Fruit fly (Drosophila melanogaster) whole organism, embryonic: ENCODE measurements around the gene ppk15.

Experiments
- CG10209 ChIP-seq: fragments of 200-800 bp; sonication (Bioruptor generic); optimal IDR thresholded peaks from 3 replicates; lab custom pipeline; 2017; ENCODE audit warnings: missing biosample characterization, mild to moderate bottlenecking, missing genetic modification characterization, missing genetic modification reagents
- CG10321 ChIP-seq: fragments of 200-800 bp; sonication (Bioruptor generic); IDR thresholded peaks from 2 replicates; pipeline ENCODE4 v1.3.6; 2022; ENCODE audit warnings: missing biosample characterization, missing genetic modification characterization
- CG12659 ChIP-seq: fragments of 200-800 bp; sonication (Bioruptor generic); optimal IDR thresholded peaks from 3 replicates; lab custom pipeline; 2017; ENCODE audit warnings: mild to moderate bottlenecking, missing biosample characterization, missing genetic modification reagents, missing genetic modification characterization
- CG13775 ChIP-seq: fragments of 200-800 bp; sonication (Bioruptor generic); optimal IDR thresholded peaks from 3 replicates; lab custom pipeline; 2017; ENCODE audit warnings: missing biosample characterization, mild to moderate bottlenecking, missing genetic modification characterization
- CG14050 ChIP-seq: fragments of 200-800 bp; sonication (Bioruptor generic); IDR thresholded peaks from 3 replicates; pipeline ENCODE4 v1.3.6; 2022; ENCODE audit warnings: missing biosample characterization, missing genetic modification characterization
- CG14860 ChIP-seq: fragments of 200-800 bp; sonication (Bioruptor generic); IDR thresholded peaks from 3 replicates; pipeline ENCODE4 v1.3.6; 2022; ENCODE audit warnings: missing biosample characterization, missing genetic modification characterization; ENCODE audit not compliant: partially characterized antibody
- CG16863 ChIP-seq: fragments of 200-800 bp; sonication (Bioruptor generic); optimal IDR thresholded peaks from 3 replicates; lab custom pipeline; 2016; ENCODE audit warnings: missing biosample characterization, missing genetic modification characterization
- CG1792 ChIP-seq: fragments of 200-800 bp; sonication (Bioruptor generic); optimal IDR thresholded peaks from 2 replicates; lab custom pipeline; 2016; ENCODE audit warnings: missing biosample characterization, missing genetic modification characterization
- CG1832 ChIP-seq: fragments of 200-800 bp; sonication (Bioruptor generic); optimal IDR thresholded peaks from 2 replicates; lab custom pipeline; 2017; ENCODE audit warnings: missing biosample characterization, mild to moderate bottlenecking, missing genetic modification characterization, inconsistent platforms
- CG30403 ChIP-seq: fragments of 200-800 bp; sonication (Bioruptor generic); optimal IDR thresholded peaks from 3 replicates; lab custom pipeline; 2016; ENCODE audit warnings: missing biosample characterization, missing genetic modification characterization
- CG31224 ChIP-seq: fragments of 200-800 bp; sonication (Bioruptor generic); IDR thresholded peaks from 2 replicates; pipeline ENCODE4 v1.3.6; 2022; ENCODE audit warnings: missing biosample characterization, missing genetic modification characterization
- CG3163 ChIP-seq: fragments of 200-800 bp; sonication (Bioruptor generic); optimal IDR thresholded peaks from 3 replicates; lab custom pipeline; 2016; ENCODE audit warnings: missing biosample characterization, missing genetic modification characterization
- CG4282 ChIP-seq: fragments of 200-800 bp; sonication (Bioruptor generic); optimal IDR thresholded peaks from 2 replicates; lab custom pipeline; 2016; ENCODE audit warnings: missing biosample characterization, missing genetic modification characterization
- CG4424 ChIP-seq: fragments of 200-800 bp; sonication (Bioruptor generic); optimal IDR thresholded peaks from 3 replicates; lab custom pipeline; 2016; ENCODE audit warnings: missing biosample characterization, missing genetic modification characterization
- CG6791 ChIP-seq: fragments of 200-800 bp; sonication (Bioruptor generic); IDR thresholded peaks from 3 replicates; pipeline ENCODE4 v1.3.6; 2022; ENCODE audit warnings: missing biosample characterization, missing genetic modification characterization; ENCODE audit not compliant: partially characterized antibody
- CG7271 ChIP-seq: fragments of 200-800 bp; sonication (Bioruptor generic); optimal IDR thresholded peaks from 2 replicates; lab custom pipeline; 2018; ENCODE audit warnings: missing biosample characterization, mild to moderate bottlenecking, missing genetic modification characterization, moderate library complexity
- CG9609 ChIP-seq: fragments of 200-800 bp; sonication (Bioruptor generic); optimal IDR thresholded peaks from 3 replicates; lab custom pipeline; 2016; ENCODE audit warnings: missing biosample characterization, missing genetic modification characterization
- CTCF ChIP-seq: fragments of 200-800 bp; sonication (Bioruptor generic); optimal IDR thresholded peaks from 2 replicates; lab custom pipeline; 2017; ENCODE audit warnings: missing biosample characterization, mild to moderate bottlenecking, missing genetic modification characterization, moderate library complexity
- Chrac-16 ChIP-seq: fragments of 200-800 bp; sonication (Bioruptor generic); optimal IDR thresholded peaks from 3 replicates; lab custom pipeline; 2016; ENCODE audit warnings: missing biosample characterization, missing genetic modification characterization
- CkIIα-i1 ChIP-seq: fragments of 200-800 bp; sonication (Bioruptor generic); IDR thresholded peaks from 2 replicates; pipeline ENCODE4 v1.3.6; 2022; ENCODE audit warnings: missing biosample characterization, missing genetic modification characterization
- Dp ChIP-seq: fragments of 200-800 bp; sonication (Bioruptor generic); optimal IDR thresholded peaks from 2 replicates; lab custom pipeline; 2018; ENCODE audit warnings: missing biosample characterization, mild to moderate bottlenecking, missing genetic modification characterization, moderate library complexity
- Dref ChIP-seq: fragments of 200-800 bp; sonication (Bioruptor generic); IDR thresholded peaks from 2 replicates; pipeline ENCODE4 v1.3.6; 2022; ENCODE audit warnings: missing biosample characterization, missing genetic modification characterization
- E2f1 ChIP-seq: fragments of 200-800 bp; sonication (Bioruptor generic); IDR thresholded peaks from 2 replicates; pipeline ENCODE4 v1.3.6; 2022; ENCODE audit warnings: missing biosample characterization, missing genetic modification characterization
- E2f2 ChIP-seq: fragments of 200-800 bp; sonication (Bioruptor generic); IDR thresholded peaks from 2 replicates; pipeline ENCODE4 v1.3.6; 2022; ENCODE audit warnings: missing biosample characterization, missing genetic modification characterization
- Elba2 ChIP-seq: fragments of 200-800 bp; sonication (Bioruptor generic); optimal IDR thresholded peaks from 3 replicates; lab custom pipeline; 2016; ENCODE audit warnings: missing biosample characterization, missing genetic modification characterization
- HmgZ ChIP-seq: fragments of 200-800 bp; sonication (Bioruptor generic); optimal IDR thresholded peaks from 2 replicates; lab custom pipeline; 2018; ENCODE audit warnings: missing biosample characterization, mild to moderate bottlenecking, missing genetic modification characterization
- Jarid2 ChIP-seq: fragments of 200-800 bp; sonication (Bioruptor generic); optimal IDR thresholded peaks from 3 replicates; lab custom pipeline; 2017; ENCODE audit warnings: mild to moderate bottlenecking, missing biosample characterization, missing genetic modification reagents, missing genetic modification characterization
- Lpt ChIP-seq: fragments of >200 bp; optimal IDR thresholded peaks from 2 replicates; lab custom pipeline; 2018; ENCODE audit warnings: missing biosample characterization, missing genetic modification characterization
- MESR4 ChIP-seq: fragments of 200-800 bp; sonication (Bioruptor generic); optimal IDR thresholded peaks from 2 replicates; lab custom pipeline; 2018; ENCODE audit warnings: missing biosample characterization, mild to moderate bottlenecking, missing genetic modification characterization, moderate library complexity
- NC2α ChIP-seq: fragments of 200-800 bp; sonication (Bioruptor generic); optimal IDR thresholded peaks from 2 replicates; lab custom pipeline; 2016; ENCODE audit warnings: missing biosample characterization, missing genetic modification characterization
- NC2β ChIP-seq: fragments of 200-800 bp; sonication (Bioruptor generic); optimal IDR thresholded peaks from 2 replicates; lab custom pipeline; 2016; ENCODE audit warnings: missing biosample characterization, missing genetic modification characterization
- Opbp ChIP-seq: fragments of 200-800 bp; sonication (Bioruptor generic); IDR thresholded peaks from 3 replicates; pipeline ENCODE4 v1.3.6; 2022; ENCODE audit warnings: missing biosample characterization, missing genetic modification characterization; ENCODE audit not compliant: partially characterized antibody
- Optix ChIP-seq: fragments of 200-800 bp; sonication (Bioruptor generic); IDR thresholded peaks from 3 replicates; pipeline ENCODE4 v1.3.6; 2022; ENCODE audit warnings: missing biosample characterization, missing genetic modification characterization
- Rx ChIP-seq: fragments of 200-800 bp; sonication (Bioruptor generic); IDR thresholded peaks from 2 replicates; pipeline ENCODE4 v1.3.6; 2022; ENCODE audit warnings: missing biosample characterization, missing genetic modification characterization
- Scr ChIP-seq: fragments of 200-800 bp; sonication (Bioruptor generic); IDR thresholded peaks from 2 replicates; pipeline ENCODE4 v1.3.6; 2022; ENCODE audit warnings: missing biosample characterization, missing genetic modification characterization; ENCODE audit not compliant: partially characterized antibody
- Spps ChIP-seq: fragments of 200-800 bp; sonication (Bioruptor generic); optimal IDR thresholded peaks from 2 replicates; lab custom pipeline; 2018; ENCODE audit warnings: missing biosample characterization, mild to moderate bottlenecking, missing genetic modification characterization
- Ssrp ChIP-seq: fragments of 200-800 bp; sonication (Bioruptor generic); optimal IDR thresholded peaks from 2 replicates; lab custom pipeline; 2018; ENCODE audit warnings: missing biosample characterization, mild to moderate bottlenecking, missing genetic modification characterization, moderate library complexity
- ab ChIP-seq: fragments of 200-800 bp; sonication (Bioruptor generic); optimal IDR thresholded peaks from 2 replicates; lab custom pipeline; 2016; ENCODE audit warnings: missing biosample characterization, missing genetic modification characterization
- da ChIP-seq: fragments of 200-800 bp; sonication (Bioruptor generic); optimal IDR thresholded peaks from 2 replicates; lab custom pipeline; 2016; ENCODE audit warnings: missing biosample characterization, missing genetic modification characterization
- dan ChIP-seq: fragments of 200-800 bp; sonication (Bioruptor generic); IDR thresholded peaks from 2 replicates; pipeline ENCODE4 v1.3.6; 2022; ENCODE audit warnings: missing biosample characterization, missing genetic modification characterization
- fd96Cb ChIP-seq: fragments of 200-800 bp; sonication (Bioruptor generic); optimal IDR thresholded peaks from 2 replicates; lab custom pipeline; 2018; ENCODE audit warnings: missing biosample characterization, mild to moderate bottlenecking, missing genetic modification characterization, moderate library complexity
- gt ChIP-seq: fragments of 200-800 bp; sonication (Bioruptor generic); IDR thresholded peaks from 2 replicates; pipeline ENCODE4 v1.3.6; 2022; ENCODE audit warnings: missing biosample characterization, missing genetic modification characterization
- kay ChIP-seq: fragments of 200-800 bp; sonication (Bioruptor generic); optimal IDR thresholded peaks from 2 replicates; lab custom pipeline; 2016; ENCODE audit warnings: missing biosample characterization, missing genetic modification characterization
- lov ChIP-seq, 2 experiments: fragments of 200-800 bp in 1 of 2; fragments of >200 bp in 1 of 2; sonication (Bioruptor generic) in 1 of 2; IDR thresholded peaks in 1 of 2; optimal IDR thresholded peaks in 1 of 2; 2 replicates in 1 of 2; 3 replicates in 1 of 2; pipeline versions ENCODE4 v1.3.6 to Lab custom; 2017 to 2022; ENCODE audit warnings: missing biosample characterization in 1 of 2, missing genetic modification characterization in 1 of 2
- sens-2 ChIP-seq: fragments of 200-800 bp; sonication (Bioruptor generic); IDR thresholded peaks from 2 replicates; pipeline ENCODE4 v1.3.6; 2022; ENCODE audit warnings: missing biosample characterization, missing genetic modification characterization
- shn ChIP-seq: fragments of 200-800 bp; sonication (Bioruptor generic); optimal IDR thresholded peaks from 3 replicates; lab custom pipeline; 2016; ENCODE audit warnings: missing biosample characterization, missing genetic modification characterization
- slbo ChIP-seq: fragments of 200-800 bp; sonication (Bioruptor generic); IDR thresholded peaks from 2 replicates; pipeline ENCODE4 v1.3.6; 2022; ENCODE audit warnings: missing biosample characterization, missing genetic modification characterization
- sug ChIP-seq: fragments of 200-800 bp; optimal IDR thresholded peaks from 2 replicates; lab custom pipeline; 2019; ENCODE audit warnings: missing biosample characterization, mild to moderate bottlenecking, missing genetic modification characterization, moderate library complexity
- tgo ChIP-seq: fragments of 200-800 bp; sonication (Bioruptor generic); IDR thresholded peaks from 3 replicates; pipeline ENCODE4 v1.3.6; 2022; ENCODE audit warnings: missing biosample characterization, missing genetic modification characterization
- twi ChIP-seq: fragments of 200-800 bp; optimal IDR thresholded peaks from 2 replicates; lab custom pipeline; 2019; ENCODE audit warnings: missing biosample characterization, mild to moderate bottlenecking, missing genetic modification characterization, moderate library complexity
- wor ChIP-seq: fragments of 200-800 bp; sonication (Bioruptor generic); IDR thresholded peaks from 2 replicates; pipeline ENCODE4 v1.3.6; 2022; ENCODE audit warnings: missing biosample characterization, missing genetic modification characterization
- zen2 ChIP-seq: fragments of 200-800 bp; sonication (Bioruptor generic); IDR thresholded peaks from 3 replicates; pipeline ENCODE4 v1.3.6; 2022; ENCODE audit warnings: missing biosample characterization, missing genetic modification characterization; ENCODE audit not compliant: partially characterized antibody

Gene ppk15

dm6 chr3R:26436540-26436939, 33.1 kb upstream of the ppk15 start (continued):
- TF ChIP-seq slbo: peak; percentile 40; the same call in 1 of the 2 replicates
- no peak for TF ChIP-seq Spps (tag; lab: Kevin White, UChicago)
- no peak for TF ChIP-seq Chrac-16 (GFP tag; lab: Kevin White, UChicago)
- no peak for TF ChIP-seq shn
- no peak for TF ChIP-seq dan
- TF ChIP-seq fd96Cb: peak; percentile 48
- no peak for TF ChIP-seq ab (GFP tag; lab: Kevin White, UChicago)
- peak; percentile 39 for TF ChIP-seq CG4424
- TF ChIP-seq zen2 (GFP tag; lab: Robert Waterston, UW): no peak
- no peak for TF ChIP-seq Dp (GFP tag; lab: Kevin White, UChicago)
- TF ChIP-seq CG14050 (GFP tag; lab: Robert Waterston, UW): no peak; the same call in 2 of the 3 replicates
- no peak for TF ChIP-seq Rx (GFP tag; lab: Robert Waterston, UW)
- no peak for TF ChIP-seq twi
- no peak for TF ChIP-seq CkIIα-i1 (GFP tag; lab: Robert Waterston, UW)
- TF ChIP-seq CG9609 (GFP tag; lab: Kevin White, UChicago): peak; percentile 28
- TF ChIP-seq wor (GFP tag; lab: Robert Waterston, UW): 0 out of 2 replicates have a peak, but pooled peaks have one; percentile 25
- TF ChIP-seq kay: no peak
- TF ChIP-seq CG12659 (GFP tag; lab: Kevin White, UChicago): no peak
- no peak for TF ChIP-seq CG4282 (GFP tag; lab: Kevin White, UChicago)
- TF ChIP-seq sens-2 (GFP tag; lab: Robert Waterston, UW): peak; percentile 68; the same call in 1 of the 2 replicates
- no peak for TF ChIP-seq lov (optimal IDR thresholded peaks at IDR 0.05; lab: Kevin White, UChicago)
- TF ChIP-seq lov (GFP tag; IDR thresholded peaks at IDR 0.05; lab: Robert Waterston, UW): no peak
- peak; percentile 20 for TF ChIP-seq CG16863 (GFP tag; lab: Kevin White, UChicago)
- no peak for TF ChIP-seq CG3163
- TF ChIP-seq CG7271 (tag; lab: Kevin White, UChicago): no peak
- no peak for TF ChIP-seq Scr (GFP tag; lab: Robert Waterston, UW)
- TF ChIP-seq Opbp (GFP tag; lab: Robert Waterston, UW): no peak
- no peak for TF ChIP-seq E2f2 (GFP tag; lab: Robert Waterston, UW)
- no peak for TF ChIP-seq Optix
- peak; percentile 5 for TF ChIP-seq CG10209
- no peak for TF ChIP-seq CG10321
- no peak for TF ChIP-seq CG1832 (GFP tag; lab: Kevin White, UChicago)
- no peak for TF ChIP-seq NC2α
- no peak for TF ChIP-seq sug
- TF ChIP-seq CG6791 (GFP tag; lab: Robert Waterston, UW): no peak
- TF ChIP-seq MESR4 (GFP tag; lab: Kevin White, UChicago): no peak
- peak; percentile 35 for TF ChIP-seq Ssrp (tag; lab: Kevin White, UChicago)
- peak; percentile 54 for TF ChIP-seq tgo (GFP tag; lab: Robert Waterston, UW)
- TF ChIP-seq NC2β: no peak
- no peak for TF ChIP-seq CG31224 (GFP tag; lab: Robert Waterston, UW)
- TF ChIP-seq CG1792: peak; percentile 40
- TF ChIP-seq Dref (GFP tag; lab: Robert Waterston, UW): no peak
- TF ChIP-seq CG14860 (GFP tag; lab: Robert Waterston, UW): no peak
- TF ChIP-seq CTCF: no peak
- TF ChIP-seq E2f1 (GFP tag; lab: Robert Waterston, UW): 0 out of 2 replicates have a peak, but pooled peaks have one; percentile 11
- no peak for TF ChIP-seq Lpt (GFP tag; lab: Kevin White, UChicago)
- TF ChIP-seq CG13775 (GFP tag; lab: Kevin White, UChicago): peak; percentile 13
- peak; percentile 61 for TF ChIP-seq CG30403 (GFP tag; lab: Kevin White, UChicago)
- peak; percentile 8 for TF ChIP-seq da (GFP tag; lab: Kevin White, UChicago)
- TF ChIP-seq Jarid2 (GFP tag; lab: Kevin White, UChicago): no peak
- no peak for TF ChIP-seq HmgZ (tag; lab: Kevin White, UChicago)
- no peak for TF ChIP-seq Elba2 (GFP tag; lab: Kevin White, UChicago)
- no peak for TF ChIP-seq gt (GFP tag; lab: Robert Waterston, UW)
